Fruit fly (Drosophila melanogaster): ENCODE results near the gene Top2.
A peak's percentile ranks its signal among the peaks of the same experiment; 100 is the strongest.

Gene Top2

DNA sequence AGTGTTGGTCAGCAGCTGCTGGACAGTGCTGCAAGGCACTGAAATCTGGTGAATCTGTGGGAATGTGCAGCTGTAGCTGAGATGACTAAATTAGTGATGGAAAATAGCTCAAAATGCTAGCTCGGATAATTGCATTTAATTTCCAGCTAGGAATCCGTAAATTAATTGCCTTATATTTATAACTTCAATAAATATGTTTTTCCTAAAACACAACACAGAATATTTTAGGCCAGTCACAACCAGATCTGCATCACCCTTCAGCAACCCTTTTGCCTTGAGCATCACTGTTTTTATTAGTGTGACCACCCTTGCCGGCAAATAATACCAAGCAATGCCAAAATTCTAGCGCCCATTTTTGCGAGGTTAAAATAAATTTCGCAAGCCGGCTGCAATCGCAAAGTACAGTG, 8.6 kb downstream of the Top2 start, which contains the start of gene Hs2st (continued):
- TF ChIP-seq dan (GFP tag; IDR thresholded peaks at IDR 0.05) (peak; percentile 85), CG6654 (GFP tag; optimal IDR thresholded peaks at IDR 0.05) (peak; percentile 69), CG31224 (GFP tag; IDR thresholded peaks at IDR 0.05) (peak; percentile 90), sens-2 (GFP tag; IDR thresholded peaks at IDR 0.05) (peak; percentile 76), insv (GFP tag; optimal IDR thresholded peaks at IDR 0.05) (peak in 1 of 2 experiments; percentile 75), Meics (GFP tag; optimal IDR thresholded peaks at IDR 0.05) (peak; percentile 88), lilli (GFP tag; optimal IDR thresholded peaks at IDR 0.05) (peak; percentile 98), cwo (GFP tag; optimal IDR thresholded peaks at IDR 0.05) (peak; percentile 75), CG1529 (GFP tag; optimal IDR thresholded peaks at IDR 0.05) (peak; percentile 82), Lpt (GFP tag; optimal IDR thresholded peaks at IDR 0.05) (no peak), Dek (tag; optimal IDR thresholded peaks at IDR 0.05) (peak; percentile 83), CG17802 (tag; optimal IDR thresholded peaks at IDR 0.05) (peak; percentile 72), Myb (GFP tag; optimal IDR thresholded peaks at IDR 0.05) (peak; percentile 85), chn (GFP tag; optimal IDR thresholded peaks at IDR 0.05) (peak; percentile 95), Elba2 (GFP tag; optimal IDR thresholded peaks at IDR 0.05) (peak; percentile 84), tna (GFP tag; IDR thresholded peaks at IDR 0.05; ENCODE audit: partially characterized antibody) (no peak), CG5245 (GFP tag; optimal IDR thresholded peaks at IDR 0.05) (peak; percentile 90), Vsx1 (GFP tag; optimal IDR thresholded peaks at IDR 0.05) (no peak), CG10543 (GFP tag; optimal IDR thresholded peaks at IDR 0.05) (peak; percentile 91), sqz (GFP tag; optimal IDR thresholded peaks at IDR 0.05) (peak; percentile 88), CG1024 (GFP tag; IDR thresholded peaks at IDR 0.05) (peak; percentile 59; the same call in 1 of the 2 replicates), Adf1 (GFP tag; IDR thresholded peaks at IDR 0.05) (peak; percentile 75), CG14014 (GFP tag; IDR thresholded peaks at IDR 0.05) (peak; percentile 92), CG10209 (GFP tag; optimal IDR thresholded peaks at IDR 0.05) (peak; percentile 94), scrt (GFP tag; optimal IDR thresholded peaks at IDR 0.05) (no peak), Dbx (GFP tag; IDR thresholded peaks at IDR 0.05) (peak; percentile 96), CG32532 (GFP tag; IDR thresholded peaks at IDR 0.05) (peak; percentile 95), CG4854 (GFP tag; optimal IDR thresholded peaks at IDR 0.05) (peak; percentile 88), gsb-n (tag; optimal IDR thresholded peaks at IDR 0.05) (no peak), CG12155 (GFP tag; optimal IDR thresholded peaks at IDR 0.05) (peak; percentile 95), Med (GFP tag) (peak; percentile 99), ken (GFP tag; IDR thresholded peaks at IDR 0.05) (peak; percentile 95), Hand (GFP tag; optimal IDR thresholded peaks at IDR 0.05) (peak; percentile 41), CG12942 (GFP tag; optimal IDR thresholded peaks at IDR 0.05) (peak; percentile 96), CG10147 (GFP tag; optimal IDR thresholded peaks at IDR 0.05) (peak; percentile 91), CG16813 (GFP tag; IDR thresholded peaks at IDR 0.05; ENCODE audit: partially characterized antibody) (peak; percentile 52; the same call in 2 of the 3 replicates), H2.0 (GFP tag; IDR thresholded peaks at IDR 0.05) (peak; percentile 90), CG7372 (GFP tag; IDR thresholded peaks at IDR 0.05) (peak; percentile 91), grn (GFP tag; optimal IDR thresholded peaks at IDR 0.05) (no peak), CG10431 (GFP tag; optimal IDR thresholded peaks at IDR 0.05) (peak; percentile 73), CG3847 (GFP tag; IDR thresholded peaks at IDR 0.05) (peak; percentile 97), CG2202 (tag; optimal IDR thresholded peaks at IDR 0.05) (peak; percentile 81), Hr78 (GFP tag; optimal IDR thresholded peaks at IDR 0.05) (no peak), CG9817 (tag; optimal IDR thresholded peaks at IDR 0.05) (peak; percentile 95), Nf-YC (tag; optimal IDR thresholded peaks at IDR 0.05) (peak; percentile 83), CG12744 (GFP tag; optimal IDR thresholded peaks at IDR 0.05) (peak; percentile 92), CG12299 (tag; optimal IDR thresholded peaks at IDR 0.05) (peak; percentile 81), CG2889 (GFP tag; IDR thresholded peaks at IDR 0.05) (peak; percentile 90), Nf-YA (GFP tag; IDR thresholded peaks at IDR 0.05) (peak; percentile 65; the same call in 1 of the 2 replicates), pb (GFP tag; optimal IDR thresholded peaks at IDR 0.05) (peak; percentile 83), trh (GFP tag; optimal IDR thresholded peaks at IDR 0.05) (peak; percentile 81)

All from whole organism, embryonic.